Fruit fly (Drosophila melanogaster): ENCODE results near the gene Mkp.
A peak's percentile ranks its signal among the peaks of the same experiment; 100 is the strongest.

Mkp gene

dm6 chr3L:199754-200596 is 15.6 kb upstream of the Mkp start, which contains the start of the genes rno and mri (continued):
- TF ChIP-seq CG6683 (GFP tag; optimal IDR thresholded peaks at IDR 0.05) (peak; percentile 15), CG14667 (GFP tag; IDR thresholded peaks at IDR 0.05) (peak; percentile 57), gce (GFP tag; IDR thresholded peaks at IDR 0.05) (peak; percentile 54; the same call in 1 of the 3 replicates), HmgZ (tag; optimal IDR thresholded peaks at IDR 0.05) (peak; percentile 2), Pdp1 (GFP tag; optimal IDR thresholded peaks at IDR 0.05) (peak in 1 of 2 experiments; percentile 50), so (GFP tag; IDR thresholded peaks at IDR 0.05) (peak; percentile 52; the same call in 1 of the 3 replicates), CG32532 (GFP tag; IDR thresholded peaks at IDR 0.05) (peak; percentile 80), ato (GFP tag; IDR thresholded peaks at IDR 0.05; ENCODE audit: partially characterized antibody) (peak; percentile 72), CG17385 (GFP tag; optimal IDR thresholded peaks at IDR 0.05) (peak; percentile 46), schlank (tag; optimal IDR thresholded peaks at IDR 0.05) (peak; percentile 25), sna (GFP tag; IDR thresholded peaks at IDR 0.05; ENCODE audit: partially characterized antibody) (peak; percentile 93), Abd-B (GFP tag; optimal IDR thresholded peaks at IDR 0.05) (peak; percentile 65), CG18476 (GFP tag; optimal IDR thresholded peaks at IDR 0.05) (no peak), chinmo (GFP tag; IDR thresholded peaks at IDR 0.05; ENCODE audit: partially characterized antibody) (peak; percentile 85; the same call in 2 of the 4 replicates), mld (GFP tag; IDR thresholded peaks at IDR 0.05; ENCODE audit: partially characterized antibody) (peak; percentile 80), vnd (GFP tag; IDR thresholded peaks at IDR 0.05; ENCODE audit: partially characterized antibody) (peak; percentile 94), Nf-YC (tag; optimal IDR thresholded peaks at IDR 0.05) (peak; percentile 70), Scr (GFP tag; IDR thresholded peaks at IDR 0.05; ENCODE audit: partially characterized antibody) (peak; percentile 95), kni (GFP tag; optimal IDR thresholded peaks at IDR 0.05) (no peak), CG5180 (GFP tag; optimal IDR thresholded peaks at IDR 0.05) (peak; percentile 53), inv (GFP tag; IDR thresholded peaks at IDR 0.05; ENCODE audit: partially characterized antibody) (peak; percentile 90), CG12942 (GFP tag; optimal IDR thresholded peaks at IDR 0.05) (peak; percentile 63), dan (GFP tag; IDR thresholded peaks at IDR 0.05) (no peak), Ada2b (GFP tag; IDR thresholded peaks at IDR 0.05) (peak; percentile 59; the same call in 1 of the 2 replicates), CG11456 (GFP tag; IDR thresholded peaks at IDR 0.05) (peak; percentile 79), pb (GFP tag; optimal IDR thresholded peaks at IDR 0.05) (no peak), CG7271 (tag; optimal IDR thresholded peaks at IDR 0.05) (no peak), CG10654 (GFP tag; optimal IDR thresholded peaks at IDR 0.05) (peak; percentile 40), dm (GFP tag; optimal IDR thresholded peaks at IDR 0.05) (no peak), CG15601 (tag; optimal IDR thresholded peaks at IDR 0.05) (peak; percentile 71), Med (GFP tag) (peak; percentile 77), Adf1 (GFP tag; IDR thresholded peaks at IDR 0.05) (peak; percentile 22), amos (GFP tag; IDR thresholded peaks at IDR 0.05; ENCODE audit: partially characterized antibody) (peak; percentile 96), Aef1 (GFP tag; IDR thresholded peaks at IDR 0.05) (peak; percentile 47; the same call in 2 of the 3 replicates), hbn (GFP tag; IDR thresholded peaks at IDR 0.05; ENCODE audit: partially characterized antibody) (peak; percentile 91), CG11504 (tag; optimal IDR thresholded peaks at IDR 0.05) (peak; percentile 46), Oaz (GFP tag; IDR thresholded peaks at IDR 0.05) (peak; percentile 63), dati (GFP tag; IDR thresholded peaks at IDR 0.05) (peak; percentile 46; the same call in 1 of the 2 replicates), pzg (GFP tag; optimal IDR thresholded peaks at IDR 0.05) (peak; percentile 35), CG18599 (GFP tag; optimal IDR thresholded peaks at IDR 0.05) (peak; percentile 69), sr (GFP tag; IDR thresholded peaks at IDR 0.05) (no peak), CG4820 (GFP tag; optimal IDR thresholded peaks at IDR 0.05) (peak; percentile 36), Fer2 (tag; optimal IDR thresholded peaks at IDR 0.05) (peak; percentile 50), nau (GFP tag; optimal IDR thresholded peaks at IDR 0.05) (no peak), D19B (GFP tag; optimal IDR thresholded peaks at IDR 0.05) (no peak), jing (GFP tag; optimal IDR thresholded peaks at IDR 0.05) (no peak), PHDP (tag; optimal IDR thresholded peaks at IDR 0.05) (peak; percentile 67)

All from whole organism, embryonic.